Worm (Caenorhabditis elegans) whole organism, L4 larva: ENCODE measurements around the gene T07A9.15.

Experiments used
- F10B5.3 ChIP-seq: sonication (generic microtip); optimal IDR thresholded peaks from 2 replicates; lab custom pipeline; 2016; ENCODE audit warnings: mild to moderate bottlenecking, missing genetic modification characterization, missing compliant biosample characterization
- F37D6.2 ChIP-seq: sonication (generic microtip); optimal IDR thresholded peaks from 2 replicates; lab custom pipeline; 2016; ENCODE audit warnings: mild to moderate bottlenecking, missing genetic modification characterization, missing compliant biosample characterization
- F49E8.2 ChIP-seq: sonication (generic microtip); optimal IDR thresholded peaks from 2 replicates; lab custom pipeline; 2016; ENCODE audit warnings: missing compliant biosample characterization, mild to moderate bottlenecking, missing genetic modification characterization, borderline replicate concordance
- R02D3.7 ChIP-seq: fragments of 150-350 bp; sonication (generic microtip); optimal IDR thresholded peaks from 3 replicates; lab custom pipeline; 2014; ENCODE audit warnings: missing biosample characterization, missing genetic modification characterization
- T20F7.1 ChIP-seq: fragments of 200-800 bp; sonication (Bioruptor generic); optimal IDR thresholded peaks from 2 replicates; lab custom pipeline; 2018; ENCODE audit warnings: mild to moderate bottlenecking, missing genetic modification characterization, missing compliant biosample characterization
- T26A8.4 ChIP-seq: fragments of 200-800 bp; sonication (Bioruptor generic); IDR thresholded peaks from 2 replicates; pipeline ENCODE4 v1.3.6; 2022; ENCODE audit warnings: missing genetic modification characterization, missing compliant biosample characterization
- Y5F2A.4 ChIP-seq: fragments of 200-800 bp; sonication (Bioruptor generic); optimal IDR thresholded peaks from 2 replicates; lab custom pipeline; 2018; ENCODE audit warnings: mild to moderate bottlenecking, missing genetic modification characterization, missing compliant biosample characterization
- aha-1 ChIP-seq: fragments of 150-350 bp; peaks from one replicate; lab custom pipeline; 2014; ENCODE audit warnings: missing biosample characterization, missing genetic modification characterization
- ama-1 ChIP-seq: fragments of 150-350 bp; optimal IDR thresholded peaks from 2 replicates; lab custom pipeline; 2014; ENCODE audit warnings: inconsistent platforms, mixed read lengths
- attf-4 ChIP-seq: sonication (generic microtip); optimal IDR thresholded peaks from 3 replicates; lab custom pipeline; 2017; ENCODE audit warnings: missing biosample characterization, missing genetic modification characterization
- ctbp-1 ChIP-seq: fragments of 200-800 bp; sonication (Bioruptor generic); IDR thresholded peaks from 2 replicates; pipeline ENCODE4 v1.3.6; 2022; ENCODE audit warnings: missing genetic modification reagents, missing genetic modification characterization, missing compliant biosample characterization
- daf-12 ChIP-seq: fragments of 150-350 bp; optimal IDR thresholded peaks from 2 replicates; lab custom pipeline; 2014; ENCODE audit warnings: missing biosample characterization, missing genetic modification reagents, missing genetic modification characterization
- daf-16 ChIP-seq, 3 experiments: sonication (generic microtip); optimal IDR thresholded peaks; 2 replicates each; lab custom pipeline; 2016 to 2017; ENCODE audit warnings: missing genetic modification characterization in 3 of 3, missing genetic modification reagents in 3 of 3, mild to moderate bottlenecking in 2 of 3, missing compliant biosample characterization in 2 of 3, missing biosample characterization in 1 of 3, moderate library complexity in 1 of 3
- dmd-8 ChIP-seq: fragments of 200-800 bp; sonication (Bioruptor generic); IDR thresholded peaks from 2 replicates; pipeline ENCODE4 v1.3.6; 2022; ENCODE audit warnings: missing genetic modification characterization, missing compliant biosample characterization
- fkh-10 ChIP-seq: fragments of 150-350 bp; optimal IDR thresholded peaks from 2 replicates; lab custom pipeline; 2014; ENCODE audit warnings: missing biosample characterization, missing genetic modification reagents, missing genetic modification characterization
- hif-1 ChIP-seq, 2 experiments: sonication (generic microtip); optimal IDR thresholded peaks; 2 replicates each; lab custom pipeline; 2016 to 2017; ENCODE audit warnings: missing compliant biosample characterization in 2 of 2, missing genetic modification characterization in 2 of 2, missing genetic modification reagents in 2 of 2, missing genotype in 2 of 2, mild to moderate bottlenecking in 1 of 2
- hlh-11 ChIP-seq: fragments of 200-800 bp; sonication (Bioruptor generic); optimal IDR thresholded peaks from 2 replicates; lab custom pipeline; 2018; ENCODE audit warnings: mild to moderate bottlenecking, missing genetic modification characterization, missing compliant biosample characterization
- hlh-30 ChIP-seq: sonication (generic microtip); optimal IDR thresholded peaks from 2 replicates; lab custom pipeline; 2017; ENCODE audit warnings: antibody characterized with exemption, mild to moderate bottlenecking, missing genetic modification characterization, missing compliant biosample characterization; ENCODE audit not compliant: insufficient read depth
- hmg-1.1 ChIP-seq: fragments of 200-800 bp; sonication (Bioruptor generic); IDR thresholded peaks from 2 replicates; pipeline ENCODE4 v1.3.6; 2022; ENCODE audit warnings: missing genetic modification reagents, missing genetic modification characterization, missing compliant biosample characterization
- lin-29 ChIP-seq: fragments of 200-800 bp; sonication (Bioruptor generic); IDR thresholded peaks from 2 replicates; pipeline ENCODE4 v1.3.6; 2022; ENCODE audit warnings: missing genetic modification reagents, missing genetic modification characterization, missing compliant biosample characterization
- lir-3 ChIP-seq: sonication (generic microtip); optimal IDR thresholded peaks from 2 replicates; lab custom pipeline; 2016; ENCODE audit warnings: mild to moderate bottlenecking, missing genetic modification characterization, missing compliant biosample characterization
- madf-9 ChIP-seq: fragments of 200-800 bp; sonication (Bioruptor generic); conservative IDR thresholded peaks from 2 replicates; pipeline ENCODE4 v1.3.6; 2022; ENCODE audit warnings: missing genetic modification reagents, missing genetic modification characterization, missing compliant biosample characterization
- mdl-1 ChIP-seq, 2 experiments: fragments of 150-350 bp in 1 of 2; sonication (generic microtip) in 1 of 2; optimal IDR thresholded peaks; 2 replicates each; lab custom pipeline; 2014 to 2017; ENCODE audit warnings: missing biosample characterization in 2 of 2, missing genetic modification characterization in 2 of 2
- mep-1 ChIP-seq: fragments of 150-350 bp; sonication (generic microtip); optimal IDR thresholded peaks from 3 replicates; lab custom pipeline; 2014; ENCODE audit warnings: missing biosample characterization, missing genetic modification characterization
- mes-2 ChIP-seq: sonication (generic microtip); optimal IDR thresholded peaks from 2 replicates; lab custom pipeline; 2016; ENCODE audit warnings: missing genotype, mild to moderate bottlenecking, missing genetic modification characterization, missing compliant biosample characterization; ENCODE audit not compliant: poor library complexity, severe bottlenecking
- mxl-2 ChIP-seq: fragments of 200-800 bp; sonication (Bioruptor generic); conservative IDR thresholded peaks from 2 replicates; pipeline ENCODE4 v1.3.6; 2022; ENCODE audit warnings: missing genetic modification reagents, missing genetic modification characterization, missing compliant biosample characterization
- mxl-3 ChIP-seq: fragments of 200-800 bp; sonication (Bioruptor generic); optimal IDR thresholded peaks from 2 replicates; lab custom pipeline; 2018; ENCODE audit warnings: mild to moderate bottlenecking, missing genetic modification characterization, missing compliant biosample characterization
- nhr-11 ChIP-seq: fragments of 150-350 bp; optimal IDR thresholded peaks from 2 replicates; lab custom pipeline; 2014; ENCODE audit warnings: missing biosample characterization, missing genetic modification characterization
- nhr-25 ChIP-seq: sonication (generic microtip); optimal IDR thresholded peaks from 2 replicates; lab custom pipeline; 2017; ENCODE audit warnings: missing genetic modification characterization, mild to moderate bottlenecking, missing compliant biosample characterization, antibody characterized with exemption, moderate library complexity, borderline replicate concordance; ENCODE audit not compliant: insufficient read depth
- nhr-41 ChIP-seq: fragments of 200-800 bp; sonication (Bioruptor generic); IDR thresholded peaks from 2 replicates; pipeline ENCODE4 v1.3.6; 2022; ENCODE audit warnings: missing genetic modification reagents, missing genetic modification characterization, missing compliant biosample characterization
- nhr-77 ChIP-seq: fragments of 150-350 bp; optimal IDR thresholded peaks from 2 replicates; lab custom pipeline; 2014; ENCODE audit warnings: missing biosample characterization, missing genetic modification characterization
- rbr-2 ChIP-seq: sonication (generic microtip); optimal IDR thresholded peaks from 2 replicates; lab custom pipeline; 2016; ENCODE audit warnings: missing genotype, missing genetic modification characterization, missing compliant biosample characterization
- set-16 ChIP-seq: fragments of 200-800 bp; sonication (Bioruptor generic); IDR thresholded peaks from 2 replicates; pipeline ENCODE4 v1.3.6; 2022; ENCODE audit warnings: missing genetic modification reagents, missing genetic modification characterization, missing compliant biosample characterization
- skn-1 ChIP-seq: fragments of 150-350 bp; optimal IDR thresholded peaks from 2 replicates; lab custom pipeline; 2014; ENCODE audit warnings: missing biosample characterization, missing genetic modification characterization
- snpc-4 ChIP-seq: fragments of 150-350 bp; optimal IDR thresholded peaks from 2 replicates; lab custom pipeline; 2014; ENCODE audit warnings: missing biosample characterization, missing genetic modification characterization
- spr-3 ChIP-seq: fragments of 200-800 bp; sonication (Bioruptor generic); optimal IDR thresholded peaks from 2 replicates; lab custom pipeline; 2018; ENCODE audit warnings: mild to moderate bottlenecking, missing genetic modification characterization, missing compliant biosample characterization
- tag-97 ChIP-seq: fragments of 200-800 bp; sonication (Bioruptor generic); IDR thresholded peaks from 2 replicates; pipeline ENCODE4 v1.3.6; 2022; ENCODE audit warnings: missing genetic modification characterization, missing compliant biosample characterization
- unc-39 ChIP-seq: sonication (generic microtip); optimal IDR thresholded peaks from 2 replicates; lab custom pipeline; 2017; ENCODE audit warnings: missing biosample characterization, missing genetic modification characterization
- unc-62 ChIP-seq, 3 experiments: fragments of 150-350 bp in 1 of 3; sonication (generic microtip); optimal IDR thresholded peaks in 2 of 3; peaks in 1 of 3; 1 replicate in 1 of 3; 2 replicates in 2 of 3; lab custom pipeline; 2014 to 2017; ENCODE audit warnings: missing biosample characterization in 3 of 3, missing genetic modification characterization in 3 of 3, missing genetic modification reagents in 3 of 3, missing genotype in 1 of 3
- vab-7 ChIP-seq: fragments of 200-800 bp; sonication (Bioruptor generic); IDR thresholded peaks from 2 replicates; pipeline ENCODE4 v1.3.6; 2022; ENCODE audit warnings: missing genetic modification reagents, missing genetic modification characterization, missing compliant biosample characterization
- zfp-3 ChIP-seq: fragments of 200-800 bp; sonication (Bioruptor generic); conservative IDR thresholded peaks from 2 replicates; pipeline ENCODE4 v1.3.6; 2022; ENCODE audit warnings: missing genetic modification reagents, missing genetic modification characterization, missing compliant biosample characterization
- zip-2 ChIP-seq: fragments of 150-350 bp; optimal IDR thresholded peaks from 2 replicates; lab custom pipeline; 2014; ENCODE audit warnings: missing biosample characterization, missing genetic modification characterization
- ztf-11 ChIP-seq: fragments of 150-350 bp; optimal IDR thresholded peaks from 2 replicates; lab custom pipeline; 2014; ENCODE audit warnings: missing biosample characterization, missing genetic modification characterization

The T07A9.15 gene

ce11 chrIV:390279-390678, 3.1 kb downstream of the T07A9.15 start, which contains the start of the genes ears-2 and uncp-18 (continued):
- peak; percentile 43 for TF ChIP-seq fkh-10 (GFP tag; lab: Kevin White, UChicago)
- no peak for TF ChIP-seq mxl-2 (GFP tag; lab: Robert Waterston, UW)
- TF ChIP-seq daf-16 (GFP tag; optimal IDR thresholded peaks at IDR 0.05; lab: Kevin White, UChicago) = peak; percentile 43 to 89
- TF ChIP-seq daf-16 (tag; optimal IDR thresholded peaks at IDR 0.05; lab: Kevin White, UChicago) = peak; percentile 79
- TF ChIP-seq nhr-41 (GFP tag; lab: Robert Waterston, UW) = 0 out of 2 replicates have a peak, but pooled peaks have one; percentile 59
- TF ChIP-seq nhr-25 (tag; lab: Kevin White, UChicago) = peak; percentile 69
- peak; percentile 1 to 92 for TF ChIP-seq hif-1 (tag; optimal IDR thresholded peaks at IDR 0.05; lab: Kevin White, UChicago)
- TF ChIP-seq ztf-11 (tag; lab: Kevin White, UChicago) = no peak
- TF ChIP-seq zip-2 (tag; lab: Kevin White, UChicago) = peak; percentile 38
- peak; percentile 55 for TF ChIP-seq F49E8.2
- no peak for TF ChIP-seq T20F7.1
- TF ChIP-seq nhr-77 = peak; percentile 74
- TF ChIP-seq daf-12 = no peak
- peak; percentile 84 for TF ChIP-seq mxl-3 (GFP tag; lab: Kevin White, UChicago)
- TF ChIP-seq, all 104 proteins: peak for 72

- TF ChIP-seq ama-1 (no peak), F37D6.2 (tag; lab: Kevin White, UChicago) (no peak), mes-2 (peak; percentile 32), nhr-11 (tag; lab: Kevin White, UChicago) (no peak), R02D3.7 (no peak), nhr-77 (no peak), hif-1 (tag; optimal IDR thresholded peaks at IDR 0.05; lab: Kevin White, UChicago) (no peak), dmd-8 (GFP tag; lab: Robert Waterston, UW) (no peak), vab-7 (GFP tag; lab: Robert Waterston, UW) (no peak), F10B5.3 (tag; lab: Kevin White, UChicago) (no peak), unc-39 (tag; lab: Kevin White, UChicago) (no peak), lin-29 (GFP tag; lab: Robert Waterston, UW) (no peak), tag-97 (GFP tag; lab: Robert Waterston, UW) (no peak), hmg-1.1 (GFP tag; lab: Robert Waterston, UW) (no peak), zip-2 (tag; lab: Kevin White, UChicago) (no peak), lir-3 (tag; lab: Kevin White, UChicago) (no peak), spr-3 (GFP tag; lab: Kevin White, UChicago) (no peak), hlh-30 (tag; lab: Kevin White, UChicago) (no peak), T26A8.4 (GFP tag; lab: Robert Waterston, UW) (no peak), aha-1 (tag; lab: Kevin White, UChicago) (peak; percentile 22), hlh-11 (tag; lab: Kevin White, UChicago) (no peak), rbr-2 (tag; lab: Kevin White, UChicago) (no peak), snpc-4 (no peak), skn-1 (tag; lab: Kevin White, UChicago) (no peak), daf-16 (GFP tag; optimal IDR thresholded peaks at IDR 0.05; lab: Kevin White, UChicago) (no peak), daf-16 (tag; optimal IDR thresholded peaks at IDR 0.05; lab: Kevin White, UChicago) (peak; percentile 0), attf-4 (no peak), set-16 (GFP tag; lab: Robert Waterston, UW) (no peak), unc-62 (GFP tag; optimal IDR thresholded peaks at IDR 0.05 in 1 of 2; lab: Kevin White, UChicago) (peak in 1 of 2 experiments; percentile 85), unc-62 (tag; optimal IDR thresholded peaks at IDR 0.05; lab: Kevin White, UChicago) (no peak), madf-9 (no peak), mdl-1 (tag; optimal IDR thresholded peaks at IDR 0.05; lab: Kevin White, UChicago) (no peak), ctbp-1 (GFP tag; lab: Robert Waterston, UW) (no peak), mep-1 (tag; lab: Kevin White, UChicago) (no peak), zfp-3 (no peak), Y5F2A.4 (GFP tag; lab: Kevin White, UChicago) (no peak)
Observed at ce11 chrIV:388073-388472, 5.3 kb downstream of the T07A9.15 start, which contains the start of gene ssna-1. ssna-1 (plus strand) TSS chrIV:388084.
